Fruit fly (Drosophila melanogaster) whole organism, prepupa: Measurements from ENCODE around the gene mRpL13.
A peak's percentile ranks its signal among the peaks of the same experiment; 100 is the strongest.

Experiments used
- CG10631 ChIP-seq: fragments of 200-800 bp; sonication (Bioruptor generic); optimal IDR thresholded peaks from 2 replicates; lab custom pipeline; 2016; ENCODE audit warnings: missing biosample characterization, missing genetic modification characterization
- CG10669 ChIP-seq: fragments of 200-800 bp; sonication (Bioruptor generic); optimal IDR thresholded peaks from 3 replicates; lab custom pipeline; 2018; ENCODE audit warnings: missing biosample characterization, mild to moderate bottlenecking, missing genetic modification characterization, moderate library complexity
- CG11294 ChIP-seq: fragments of 200-800 bp; sonication (Bioruptor generic); IDR thresholded peaks from 2 replicates; pipeline ENCODE4 v1.3.6; 2022; ENCODE audit warnings: missing biosample characterization, missing genetic modification characterization
- CG11902 ChIP-seq: fragments of 200-800 bp; sonication (Bioruptor generic); optimal IDR thresholded peaks from 3 replicates; lab custom pipeline; 2016; ENCODE audit warnings: missing biosample characterization, missing genetic modification characterization
- CG15336 ChIP-seq: fragments of 200-800 bp; sonication (Bioruptor generic); IDR thresholded peaks from 2 replicates; pipeline ENCODE4 v1.3.6; 2022; ENCODE audit warnings: missing biosample characterization, missing genetic modification characterization
- CG16779 ChIP-seq: fragments of 200-800 bp; sonication (Bioruptor generic); optimal IDR thresholded peaks from 3 replicates; lab custom pipeline; 2017; ENCODE audit warnings: missing biosample characterization, mild to moderate bottlenecking, missing genetic modification characterization
- CG3032 ChIP-seq: fragments of 200-800 bp; optimal IDR thresholded peaks from 2 replicates; lab custom pipeline; 2019; ENCODE audit warnings: missing biosample characterization, mild to moderate bottlenecking, missing genetic modification characterization, moderate library complexity
- CG31627 ChIP-seq: fragments of 200-800 bp; sonication (Bioruptor generic); optimal IDR thresholded peaks from 3 replicates; lab custom pipeline; 2016; ENCODE audit warnings: missing biosample characterization, missing genetic modification characterization
- CG3919 ChIP-seq: fragments of 200-800 bp; sonication (Bioruptor generic); optimal IDR thresholded peaks from 3 replicates; lab custom pipeline; 2016; ENCODE audit warnings: missing biosample characterization, missing genetic modification characterization
- CG4318 ChIP-seq: fragments of 200-800 bp; sonication (Bioruptor generic); optimal IDR thresholded peaks from 3 replicates; lab custom pipeline; 2017; ENCODE audit warnings: missing biosample characterization, mild to moderate bottlenecking, missing genetic modification characterization
- CG6163 ChIP-seq: fragments of 200-800 bp; sonication (Bioruptor generic); IDR thresholded peaks from 3 replicates; pipeline ENCODE4 v1.3.6; 2022; ENCODE audit warnings: missing biosample characterization, missing genetic modification characterization
- CG6792 ChIP-seq: fragments of 200-800 bp; sonication (Bioruptor generic); optimal IDR thresholded peaks from 3 replicates; lab custom pipeline; 2016; ENCODE audit warnings: missing biosample characterization, missing genetic modification characterization
- CG8119 ChIP-seq: fragments of 200-800 bp; sonication (Bioruptor generic); IDR thresholded peaks from 3 replicates; pipeline ENCODE4 v1.3.6; 2022; ENCODE audit warnings: missing biosample characterization, missing genetic modification characterization
- CG8319 ChIP-seq: fragments of 200-800 bp; sonication (Bioruptor generic); optimal IDR thresholded peaks from 3 replicates; lab custom pipeline; 2016; ENCODE audit warnings: missing biosample characterization, missing genetic modification characterization
- CG8632 ChIP-seq: fragments of 200-800 bp; sonication (Bioruptor generic); optimal IDR thresholded peaks from 3 replicates; lab custom pipeline; 2016; ENCODE audit warnings: missing biosample characterization, missing genetic modification characterization
- Eip75B ChIP-seq: fragments of 200-800 bp; sonication (Bioruptor generic); optimal IDR thresholded peaks from 3 replicates; lab custom pipeline; 2016; ENCODE audit warnings: missing biosample characterization, missing genetic modification characterization
- Eip78C ChIP-seq: fragments of 200-800 bp; sonication (Bioruptor generic); peaks from one replicate; lab custom pipeline; 2016; ENCODE audit warnings: missing biosample characterization, missing genetic modification characterization
- Eip93F ChIP-seq: fragments of 200-800 bp; sonication (Bioruptor generic); optimal IDR thresholded peaks from 2 replicates; lab custom pipeline; 2016; ENCODE audit warnings: missing biosample characterization, mild to moderate bottlenecking, missing genetic modification characterization
- Ets21C ChIP-seq: fragments of 200-800 bp; sonication (Bioruptor generic); optimal IDR thresholded peaks from 3 replicates; lab custom pipeline; 2016; ENCODE audit warnings: missing biosample characterization, missing genetic modification characterization
- Lpt ChIP-seq: fragments of 200-800 bp; sonication (Bioruptor generic); optimal IDR thresholded peaks from 3 replicates; lab custom pipeline; 2016; ENCODE audit warnings: missing biosample characterization, missing genetic modification characterization
- Met ChIP-seq: fragments of 200-800 bp; sonication (Bioruptor generic); optimal IDR thresholded peaks from 3 replicates; lab custom pipeline; 2016; ENCODE audit warnings: missing biosample characterization, missing genetic modification characterization
- OdsH ChIP-seq: fragments of 200-800 bp; sonication (Bioruptor generic); optimal IDR thresholded peaks from 3 replicates; lab custom pipeline; 2016; ENCODE audit warnings: missing biosample characterization, missing genetic modification characterization
- Smox ChIP-seq: fragments of 200-800 bp; sonication (Bioruptor generic); optimal IDR thresholded peaks from 3 replicates; lab custom pipeline; 2016; ENCODE audit warnings: missing biosample characterization, missing genetic modification characterization
- Sox102F ChIP-seq: fragments of 200-800 bp; sonication (Bioruptor generic); optimal IDR thresholded peaks from 2 replicates; lab custom pipeline; 2016; ENCODE audit warnings: missing biosample characterization, mild to moderate bottlenecking, missing genetic modification characterization
- Sox14 ChIP-seq: fragments of 200-800 bp; sonication (Bioruptor generic); optimal IDR thresholded peaks from 3 replicates; lab custom pipeline; 2016; ENCODE audit warnings: missing biosample characterization, missing genetic modification characterization
- achi ChIP-seq: fragments of 200-800 bp; sonication (Bioruptor generic); optimal IDR thresholded peaks from 3 replicates; lab custom pipeline; 2016; ENCODE audit warnings: missing biosample characterization, missing genetic modification characterization
- acj6 ChIP-seq: fragments of 200-800 bp; sonication (Bioruptor generic); optimal IDR thresholded peaks from 3 replicates; lab custom pipeline; 2016; ENCODE audit warnings: missing biosample characterization, missing genetic modification characterization
- cyc ChIP-seq: fragments of 200-800 bp; sonication (Bioruptor generic); optimal IDR thresholded peaks from 3 replicates; lab custom pipeline; 2016; ENCODE audit warnings: missing biosample characterization, missing genetic modification characterization
- dsx ChIP-seq: fragments of 200-800 bp; optimal IDR thresholded peaks from 3 replicates; lab custom pipeline; 2019; ENCODE audit warnings: missing biosample characterization, mild to moderate bottlenecking, missing genetic modification characterization, moderate library complexity; ENCODE audit not compliant: poor library complexity, severe bottlenecking
- eg ChIP-seq: fragments of 200-800 bp; sonication (Bioruptor generic); IDR thresholded peaks from 3 replicates; pipeline ENCODE4 v1.3.6; 2022; ENCODE audit warnings: missing biosample characterization, missing genetic modification characterization
- esn ChIP-seq: fragments of 200-800 bp; sonication (Bioruptor generic); optimal IDR thresholded peaks from 2 replicates; lab custom pipeline; 2016; ENCODE audit warnings: missing biosample characterization, mild to moderate bottlenecking, missing genetic modification characterization, moderate library complexity
- fd59A ChIP-seq: fragments of 200-800 bp; sonication (Bioruptor generic); optimal IDR thresholded peaks from 2 replicates; lab custom pipeline; 2017; ENCODE audit warnings: missing biosample characterization, mild to moderate bottlenecking, missing genetic modification characterization, missing genetic modification reagents
- lz ChIP-seq: fragments of 200-800 bp; sonication (Bioruptor generic); optimal IDR thresholded peaks from 3 replicates; lab custom pipeline; 2016; ENCODE audit warnings: missing biosample characterization, missing genetic modification characterization
- pdm3 ChIP-seq: fragments of 200-800 bp; sonication (Bioruptor generic); optimal IDR thresholded peaks from 3 replicates; lab custom pipeline; 2016; ENCODE audit warnings: missing biosample characterization, missing genetic modification characterization
- salr ChIP-seq, 2 experiments: fragments of 200-800 bp; sonication (Bioruptor generic); optimal IDR thresholded peaks; 3 replicates each; lab custom pipeline; 2016 to 2018; ENCODE audit warnings: missing biosample characterization in 2 of 2, missing genetic modification characterization in 2 of 2, mild to moderate bottlenecking in 1 of 2
- spab ChIP-seq: fragments of 200-800 bp; sonication (Bioruptor generic); optimal IDR thresholded peaks from 2 replicates; lab custom pipeline; 2017; ENCODE audit warnings: missing biosample characterization, mild to moderate bottlenecking, missing genetic modification characterization, missing genetic modification reagents
- ss ChIP-seq, 2 experiments: fragments of 200-800 bp; sonication (Bioruptor generic); optimal IDR thresholded peaks; 2 replicates in 1 of 2; 3 replicates in 1 of 2; lab custom pipeline; 2017 to 2018; ENCODE audit warnings: mild to moderate bottlenecking in 2 of 2, missing biosample characterization in 2 of 2, missing genetic modification characterization in 2 of 2, moderate library complexity in 1 of 2
- svp ChIP-seq: fragments of 200-800 bp; sonication (Bioruptor generic); peaks from one replicate; lab custom pipeline; 2016; ENCODE audit warnings: missing biosample characterization, missing genetic modification characterization

Gene mRpL13

dm6 chr2L:18899254-18899653 is 40.2 kb upstream of the mRpL13 start (continued):
- TF ChIP-seq CG16779 (tag; lab: Kevin White, UChicago) (no peak), lz (peak; percentile 17), OdsH (GFP tag; lab: Kevin White, UChicago) (peak; percentile 25), CG8632 (GFP tag; lab: Kevin White, UChicago) (no peak), CG10631 (GFP tag; lab: Kevin White, UChicago) (peak; percentile 29), CG3919 (peak; percentile 50), salr (GFP tag; optimal IDR thresholded peaks at IDR 0.05; lab: Kevin White, UChicago) (peak in 1 of 2 experiments; percentile 30), Sox102F (GFP tag; lab: Kevin White, UChicago) (peak; percentile 4), CG4318 (GFP tag; lab: Kevin White, UChicago) (no peak), fd59A (GFP tag; lab: Kevin White, UChicago) (no peak), Eip75B (GFP tag; lab: Kevin White, UChicago) (peak; percentile 5), Eip93F (GFP tag; lab: Kevin White, UChicago) (no peak), CG8119 (peak; percentile 51; the same call in 2 of the 3 replicates), ss (GFP tag; optimal IDR thresholded peaks at IDR 0.05; lab: Kevin White, UChicago) (no peak), CG11294 (GFP tag; lab: Robert Waterston, UW) (no peak), CG8319 (no peak), cyc (peak; percentile 21), spab (no peak)

dm6 chr2L:18897992-18898391 is 38.9 kb upstream of the mRpL13 start:
- TF ChIP-seq eg (GFP tag; lab: Robert Waterston, UW): no peak
- peak; percentile 87 for TF ChIP-seq svp (GFP tag; lab: Kevin White, UChicago)
- TF ChIP-seq esn (GFP tag; lab: Kevin White, UChicago): no peak
- no peak for TF ChIP-seq dsx (GFP tag; lab: Kevin White, UChicago)
- TF ChIP-seq CG8119: no peak

- TF ChIP-seq CG16779 (tag; lab: Kevin White, UChicago) (no peak), Eip78C (GFP tag; lab: Kevin White, UChicago) (peak; percentile 43), CG6163 (GFP tag; lab: Robert Waterston, UW) (no peak), OdsH (GFP tag; lab: Kevin White, UChicago) (no peak), ss (GFP tag; optimal IDR thresholded peaks at IDR 0.05; lab: Kevin White, UChicago) (no peak), Smox (GFP tag; lab: Kevin White, UChicago) (peak; percentile 13), CG8119 (no peak), esn (GFP tag; lab: Kevin White, UChicago) (peak; percentile 15), CG31627 (GFP tag; lab: Kevin White, UChicago) (no peak)
Measured at dm6 chr2L:18896818-18897578, 38.0 kb upstream of the mRpL13 start.

dm6 chr2L:18896371-18896770 is 37.3 kb upstream of the mRpL13 start:
- TF ChIP-seq Lpt (GFP tag; lab: Kevin White, UChicago) (no peak), CG8119 (no peak), CG11902 (GFP tag; lab: Kevin White, UChicago) (no peak), CG15336 (GFP tag; lab: Robert Waterston, UW) (no peak), cyc (no peak)

dm6 chr2L:18894998-18895732 is 36.1 kb upstream of the mRpL13 start:
- TF ChIP-seq CG11902 (GFP tag; lab: Kevin White, UChicago) (no peak), achi (GFP tag; lab: Kevin White, UChicago) (peak; percentile 15), Eip93F (GFP tag; lab: Kevin White, UChicago) (no peak), CG10669 (GFP tag; lab: Kevin White, UChicago) (peak; percentile 9), cyc (peak; percentile 16), lz (no peak), CG3032 (peak; percentile 40), acj6 (GFP tag; lab: Kevin White, UChicago) (no peak), CG8319 (no peak), svp (GFP tag; lab: Kevin White, UChicago) (peak; percentile 69), CG10631 (GFP tag; lab: Kevin White, UChicago) (peak; percentile 30), CG11294 (GFP tag; lab: Robert Waterston, UW) (no peak), CG6792 (GFP tag; lab: Kevin White, UChicago) (no peak), CG16779 (tag; lab: Kevin White, UChicago) (no peak), dsx (GFP tag; lab: Kevin White, UChicago) (no peak), CG3919 (peak; percentile 16), Sox14 (no peak), Ets21C (GFP tag; lab: Kevin White, UChicago) (no peak), CG4318 (GFP tag; lab: Kevin White, UChicago) (no peak), Met (peak; percentile 25), OdsH (GFP tag; lab: Kevin White, UChicago) (peak; percentile 5), Smox (GFP tag; lab: Kevin White, UChicago) (peak; percentile 9), pdm3 (no peak), eg (GFP tag; lab: Robert Waterston, UW) (no peak)
